Fruit fly (Drosophila melanogaster) whole organism, wandering third instar larva: Measurements from ENCODE around the gene CG7692.

Experiments used
- Abd-B ChIP-seq: fragments of >200 bp; optimal IDR thresholded peaks from 2 replicates; lab custom pipeline; 2017; ENCODE audit warnings: missing biosample characterization, missing genetic modification characterization
- CG9705 ChIP-seq: fragments of 200-800 bp; sonication (Bioruptor generic); optimal IDR thresholded peaks from 2 replicates; lab custom pipeline; 2018; ENCODE audit warnings: missing biosample characterization, mild to moderate bottlenecking, missing genetic modification characterization
- CrebA ChIP-seq: fragments of 200-800 bp; sonication (Bioruptor generic); optimal IDR thresholded peaks from 2 replicates; lab custom pipeline; 2016; ENCODE audit warnings: missing biosample characterization, mild to moderate bottlenecking, missing genetic modification characterization, borderline replicate concordance
- Dfd ChIP-seq: fragments of >200 bp; optimal IDR thresholded peaks from 2 replicates; lab custom pipeline; 2017; ENCODE audit warnings: missing biosample characterization, missing genetic modification characterization
- Dif ChIP-seq: fragments of 200-275, 200-300 bp; sonication (Bioruptor generic); optimal IDR thresholded peaks from 2 replicates; lab custom pipeline; 2018; ENCODE audit warnings: missing biosample characterization, missing genetic modification characterization; ENCODE audit not compliant: partially characterized antibody
- GATAd ChIP-seq: sonication (Bioruptor generic); optimal IDR thresholded peaks from 2 replicates; lab custom pipeline; 2016; ENCODE audit warnings: missing biosample characterization, missing genetic modification characterization
- HLH106 ChIP-seq: fragments of 200-800 bp; optimal IDR thresholded peaks from 3 replicates; lab custom pipeline; 2019; ENCODE audit warnings: missing biosample characterization, mild to moderate bottlenecking, missing genetic modification characterization, moderate library complexity
- Hnf4 ChIP-seq: fragments of 200-800 bp; sonication (Bioruptor generic); optimal IDR thresholded peaks from 2 replicates; lab custom pipeline; 2016; ENCODE audit warnings: missing biosample characterization, mild to moderate bottlenecking, missing genetic modification characterization
- Hr78 ChIP-seq: fragments of >200 bp; optimal IDR thresholded peaks from 2 replicates; lab custom pipeline; 2017; ENCODE audit warnings: missing biosample characterization, missing genetic modification characterization
- Hr83 ChIP-seq: fragments of 200-300 bp; sonication (Bioruptor generic); optimal IDR thresholded peaks from 2 replicates; lab custom pipeline; 2016; ENCODE audit warnings: missing biosample characterization, mild to moderate bottlenecking, missing genetic modification characterization, moderate library complexity; ENCODE audit not compliant: poor library complexity, severe bottlenecking
- Jra ChIP-seq: sonication (Bioruptor generic); optimal IDR thresholded peaks from 2 replicates; lab custom pipeline; 2016; ENCODE audit warnings: missing biosample characterization, missing genetic modification characterization
- Mio ChIP-seq: sonication (Bioruptor generic); optimal IDR thresholded peaks from 2 replicates; lab custom pipeline; 2016; ENCODE audit warnings: missing biosample characterization, missing genetic modification characterization
- Myc ChIP-seq: fragments of >200 bp; optimal IDR thresholded peaks from 2 replicates; lab custom pipeline; 2017
- OdsH ChIP-seq: fragments of 200-800 bp; sonication (Bioruptor generic); optimal IDR thresholded peaks from 2 replicates; lab custom pipeline; 2016; ENCODE audit warnings: missing biosample characterization, mild to moderate bottlenecking, missing genetic modification characterization
- Rel ChIP-seq, 2 experiments: fragments of 200-800 bp; sonication (Bioruptor generic) in 1 of 2; optimal IDR thresholded peaks; 2 replicates in 1 of 2; 3 replicates in 1 of 2; lab custom pipeline; 2016 to 2019; ENCODE audit warnings: mild to moderate bottlenecking in 2 of 2, missing biosample characterization in 2 of 2, missing genetic modification characterization in 2 of 2, moderate library complexity in 1 of 2
- Vsx2 ChIP-seq: fragments of 200-300, 225-300 bp; sonication (Bioruptor generic); optimal IDR thresholded peaks from 2 replicates; lab custom pipeline; 2018; ENCODE audit warnings: missing biosample characterization, missing genetic modification characterization; ENCODE audit not compliant: partially characterized antibody
- br ChIP-seq: fragments of 200-800 bp; sonication (Bioruptor generic); optimal IDR thresholded peaks from 2 replicates; lab custom pipeline; 2016; ENCODE audit warnings: missing biosample characterization, missing genetic modification characterization
- brk ChIP-seq: fragments of 200-800 bp; sonication (Bioruptor generic); optimal IDR thresholded peaks from 2 replicates; lab custom pipeline; 2016; ENCODE audit warnings: missing biosample characterization, mild to moderate bottlenecking, missing genetic modification characterization
- dl ChIP-seq, 2 experiments: fragments of 175-275, 200-275 bp in 1 of 2; fragments of 200-275 bp in 1 of 2; sonication (Bioruptor generic); optimal IDR thresholded peaks; lab custom pipeline; 2018; ENCODE audit warnings: mild to moderate bottlenecking in 2 of 2, missing biosample characterization in 2 of 2, missing genetic modification characterization in 2 of 2, moderate library complexity in 2 of 2; ENCODE audit not compliant: partially characterized antibody in 2 of 2, insufficient read depth in 1 of 2
- dmrt93B ChIP-seq: fragments of 200-800 bp; sonication (Bioruptor generic); optimal IDR thresholded peaks from 2 replicates; lab custom pipeline; 2018; ENCODE audit warnings: missing biosample characterization, mild to moderate bottlenecking, missing genetic modification characterization
- dsf ChIP-seq: sonication (Bioruptor generic); optimal IDR thresholded peaks from 2 replicates; lab custom pipeline; 2016; ENCODE audit warnings: missing biosample characterization, missing genetic modification characterization, borderline replicate concordance
- ey ChIP-seq: fragments of 200-800 bp; sonication (Bioruptor generic); optimal IDR thresholded peaks from 2 replicates; lab custom pipeline; 2016; ENCODE audit warnings: missing biosample characterization, missing genetic modification characterization
- foxo ChIP-seq, 2 experiments: fragments of 200-800 bp; sonication (Bioruptor generic); optimal IDR thresholded peaks; 2 replicates in 1 of 2; 3 replicates in 1 of 2; lab custom pipeline; 2016 to 2017; ENCODE audit warnings: missing biosample characterization in 2 of 2, missing genetic modification characterization in 2 of 2
- fru ChIP-seq: fragments of 200-800 bp; sonication (Bioruptor generic); optimal IDR thresholded peaks from 3 replicates; lab custom pipeline; 2016; ENCODE audit warnings: missing biosample characterization, mild to moderate bottlenecking, missing genetic modification characterization
- jim ChIP-seq: fragments of 175-275, 200-325 bp; sonication (Bioruptor generic); optimal IDR thresholded peaks from 2 replicates; lab custom pipeline; 2016; ENCODE audit warnings: missing biosample characterization, mild to moderate bottlenecking, missing genetic modification characterization
- pan ChIP-seq: fragments of >200 bp; optimal IDR thresholded peaks from 2 replicates; lab custom pipeline; 2017
- psq ChIP-seq: fragments of 200-800 bp; sonication (Bioruptor generic); optimal IDR thresholded peaks from 3 replicates; lab custom pipeline; 2017; ENCODE audit warnings: missing biosample characterization, mild to moderate bottlenecking, missing genetic modification characterization, moderate library complexity
- rgr ChIP-seq: fragments of 200-800 bp; sonication (Bioruptor generic); optimal IDR thresholded peaks from 3 replicates; lab custom pipeline; 2016; ENCODE audit warnings: missing biosample characterization, mild to moderate bottlenecking, missing genetic modification characterization
- sage ChIP-seq: fragments of 200-800 bp; sonication (Bioruptor generic); optimal IDR thresholded peaks from 2 replicates; lab custom pipeline; 2016; ENCODE audit warnings: missing biosample characterization, mild to moderate bottlenecking, missing genetic modification characterization
- usp ChIP-seq: fragments of >200 bp; optimal IDR thresholded peaks from 2 replicates; lab custom pipeline; 2017; ENCODE audit warnings: missing biosample characterization, missing genetic modification characterization
- woc ChIP-seq: sonication (Bioruptor generic); optimal IDR thresholded peaks from 2 replicates; lab custom pipeline; 2016; ENCODE audit warnings: missing biosample characterization, mild to moderate bottlenecking, missing genetic modification characterization

CG7692 gene

dm6 chr3L:17361925-17362324 is 10.3 kb downstream of the CG7692 start:
- TF ChIP-seq fru = no peak
- no peak for TF ChIP-seq jim (GFP tag; lab: Kevin White, UChicago)
- TF ChIP-seq GATAd (GFP tag; lab: Kevin White, UChicago) = no peak
- no peak for TF ChIP-seq OdsH
- TF ChIP-seq HLH106 (tag; lab: Kevin White, UChicago) = no peak
- TF ChIP-seq usp = no peak
- TF ChIP-seq Mio (GFP tag; lab: Kevin White, UChicago) = no peak

- TF ChIP-seq Hr83 (GFP tag; lab: Kevin White, UChicago) (no peak), foxo (GFP tag; optimal IDR thresholded peaks at IDR 0.05; lab: Kevin White, UChicago) (no peak), Mio (GFP tag; lab: Kevin White, UChicago) (no peak), fru (no peak), rgr (GFP tag; lab: Kevin White, UChicago) (no peak), jim (GFP tag; lab: Kevin White, UChicago) (no peak), dsf (no peak), usp (no peak), brk (GFP tag; lab: Kevin White, UChicago) (no peak), Vsx2 (no peak), CrebA (no peak)
These were observed 11.3 kb downstream of the CG7692 start for dm6 chr3L:17362940-17363339.

dm6 chr3L:17364023-17364422 is 12.4 kb downstream of the CG7692 start:
- TF ChIP-seq GATAd (GFP tag; lab: Kevin White, UChicago) (no peak), woc (GFP tag; lab: Kevin White, UChicago) (no peak), Dfd (GFP tag; lab: Kevin White, UChicago) (no peak), Jra (GFP tag; lab: Kevin White, UChicago) (no peak), sage (GFP tag; lab: Kevin White, UChicago) (no peak), dsf (no peak), Abd-B (GFP tag; lab: Kevin White, UChicago) (no peak), Vsx2 (no peak), Hnf4 (no peak), CrebA (no peak)

dm6 chr3L:17366936-17367335 is 15.3 kb downstream of the CG7692 start:
- TF ChIP-seq Dif (GFP tag; lab: Kevin White, UChicago) (no peak), usp (no peak), pan (lab: Kevin White, UChicago) (no peak), Hr83 (GFP tag; lab: Kevin White, UChicago) (no peak), ey (no peak), Hnf4 (no peak), fru (no peak), dmrt93B (GFP tag; lab: Kevin White, UChicago) (no peak), Rel (GFP tag; optimal IDR thresholded peaks at IDR 0.05; lab: Kevin White, UChicago) (no peak), Rel (tag; optimal IDR thresholded peaks at IDR 0.05; lab: Kevin White, UChicago) (no peak), Hr78 (no peak)

- TF ChIP-seq CG9705 (GFP tag; lab: Kevin White, UChicago) (no peak), pan (lab: Kevin White, UChicago) (no peak), GATAd (GFP tag; lab: Kevin White, UChicago) (no peak), br (GFP tag; lab: Kevin White, UChicago) (no peak), HLH106 (tag; lab: Kevin White, UChicago) (no peak)
These were observed 23.5 kb downstream of the CG7692 start for dm6 chr3L:17374956-17375621.

- TF ChIP-seq GATAd (GFP tag; lab: Kevin White, UChicago) = no peak
- TF ChIP-seq Hr83 (GFP tag; lab: Kevin White, UChicago) = peak; percentile 46
- TF ChIP-seq dl (GFP tag; optimal IDR thresholded peaks at IDR 0.05; lab: Kevin White, UChicago; ENCODE audit: insufficient read depth in 1 of 2, partially characterized antibody in 2 of 2) = peak in 1 of 2 experiments; percentile 5
- peak; percentile 50 for TF ChIP-seq Myc (lab: Kevin White, UChicago)
- peak; percentile 87 for TF ChIP-seq psq (GFP tag; lab: Kevin White, UChicago)
- TF ChIP-seq Mio (GFP tag; lab: Kevin White, UChicago) = no peak
- TF ChIP-seq Vsx2 = peak; percentile 47
- TF ChIP-seq Dif (GFP tag; lab: Kevin White, UChicago) = peak; percentile 53
- no peak for TF ChIP-seq Dfd (GFP tag; lab: Kevin White, UChicago)
These were observed 27.7 kb downstream of the CG7692 start, which contains the start of gene Cad74A for dm6 chr3L:17379311-17379710. Gene Cad74A, minus strand, starts transcription at chr3L:17379530.
